Fruit fly (Drosophila melanogaster) whole organism, embryonic: ENCODE data around the gene Grip75.

Source experiments
- Abd-B ChIP-seq: fragments of 200-800 bp; sonication (Bioruptor generic); optimal IDR thresholded peaks from 2 replicates; lab custom pipeline; 2018; ENCODE audit warnings: missing biosample characterization, mild to moderate bottlenecking, missing genetic modification characterization, moderate library complexity
- Aef1 ChIP-seq: fragments of 200-800 bp; sonication (Bioruptor generic); IDR thresholded peaks from 3 replicates; pipeline ENCODE4 v1.3.6; 2022; ENCODE audit warnings: missing biosample characterization, missing genetic modification characterization
- Blimp-1 ChIP-seq: fragments of 200-800 bp; sonication (Bioruptor generic); optimal IDR thresholded peaks from 3 replicates; lab custom pipeline; 2018; ENCODE audit warnings: missing biosample characterization, missing genetic modification characterization, mild to moderate bottlenecking, moderate library complexity, missing genetic modification reagents
- CG10431 ChIP-seq: fragments of 200-800 bp; sonication (Bioruptor generic); optimal IDR thresholded peaks from 3 replicates; lab custom pipeline; 2018; ENCODE audit warnings: missing biosample characterization, mild to moderate bottlenecking, missing genetic modification characterization
- CG10462 ChIP-seq: fragments of 200-800 bp; sonication (Bioruptor generic); optimal IDR thresholded peaks from 2 replicates; lab custom pipeline; 2016; ENCODE audit warnings: missing biosample characterization, missing genetic modification characterization
- CG10565 ChIP-seq: fragments of 200-800 bp; sonication (Bioruptor generic); optimal IDR thresholded peaks from 3 replicates; lab custom pipeline; 2016; ENCODE audit warnings: missing biosample characterization, mild to moderate bottlenecking, missing genetic modification characterization
- CG11456 ChIP-seq: fragments of 200-800 bp; sonication (Bioruptor generic); IDR thresholded peaks from 3 replicates; pipeline ENCODE4 v1.3.6; 2022; ENCODE audit warnings: missing biosample characterization, missing genetic modification characterization
- CG12155 ChIP-seq: fragments of 200-800 bp; sonication (Bioruptor generic); optimal IDR thresholded peaks from 3 replicates; lab custom pipeline; 2016; ENCODE audit warnings: missing biosample characterization, missing genetic modification characterization
- CG13123 ChIP-seq: fragments of 200-800 bp; sonication (Bioruptor generic); optimal IDR thresholded peaks from 2 replicates; lab custom pipeline; 2016; ENCODE audit warnings: missing biosample characterization, missing genetic modification characterization
- CG14667 ChIP-seq: fragments of 200-800 bp; sonication (Bioruptor generic); IDR thresholded peaks from 2 replicates; pipeline ENCODE4 v1.3.6; 2022; ENCODE audit warnings: missing biosample characterization, missing genetic modification characterization
- CG15696 ChIP-seq: fragments of 200-800 bp; sonication (Bioruptor generic); optimal IDR thresholded peaks from 2 replicates; lab custom pipeline; 2019; ENCODE audit warnings: missing biosample characterization, mild to moderate bottlenecking, missing genetic modification characterization, moderate library complexity
- CG1602 ChIP-seq: fragments of 200-800 bp; sonication (Bioruptor generic); optimal IDR thresholded peaks from 3 replicates; lab custom pipeline; 2016; ENCODE audit warnings: missing biosample characterization, missing genetic modification characterization
- CG1647 ChIP-seq: fragments of 200-800 bp; sonication (Bioruptor generic); optimal IDR thresholded peaks from 3 replicates; lab custom pipeline; 2016; ENCODE audit warnings: missing biosample characterization, missing genetic modification characterization
- CG17186 ChIP-seq: fragments of 200-800 bp; sonication (Bioruptor generic); optimal IDR thresholded peaks from 3 replicates; lab custom pipeline; 2017; ENCODE audit warnings: missing biosample characterization, missing genetic modification reagents, missing genetic modification characterization
- CG17361 ChIP-seq: fragments of 200-800 bp; sonication (Bioruptor generic); IDR thresholded peaks from 3 replicates; pipeline ENCODE4 v1.3.6; 2022; ENCODE audit warnings: missing biosample characterization, missing genetic modification characterization
- CG2678 ChIP-seq: fragments of 200-800 bp; sonication (Bioruptor generic); optimal IDR thresholded peaks from 3 replicates; lab custom pipeline; 2019; ENCODE audit warnings: missing biosample characterization, mild to moderate bottlenecking, missing genetic modification characterization, moderate library complexity
- CG2889 ChIP-seq: fragments of 200-800 bp; sonication (Bioruptor generic); IDR thresholded peaks from 3 replicates; pipeline ENCODE4 v1.3.6; 2022; ENCODE audit warnings: missing biosample characterization, missing genetic modification characterization
- CG3281 ChIP-seq: fragments of 200-800 bp; sonication (Bioruptor generic); optimal IDR thresholded peaks from 3 replicates; lab custom pipeline; 2017; ENCODE audit warnings: missing biosample characterization, mild to moderate bottlenecking, missing genetic modification characterization
- CG4328 ChIP-seq: fragments of 200-800 bp; sonication (Bioruptor generic); optimal IDR thresholded peaks from 3 replicates; lab custom pipeline; 2017; ENCODE audit warnings: missing biosample characterization, missing genetic modification reagents, missing genetic modification characterization
- CG6765 ChIP-seq: fragments of 200-800 bp; sonication (Bioruptor generic); optimal IDR thresholded peaks from 3 replicates; lab custom pipeline; 2017; ENCODE audit warnings: missing biosample characterization, mild to moderate bottlenecking, missing genetic modification characterization
- CG7556 ChIP-seq: fragments of 200-800 bp; sonication (Bioruptor generic); optimal IDR thresholded peaks from 2 replicates; lab custom pipeline; 2017; ENCODE audit warnings: missing biosample characterization, mild to moderate bottlenecking, missing genetic modification characterization
- CG7839 ChIP-seq: fragments of 200-800 bp; sonication (Bioruptor generic); optimal IDR thresholded peaks from 3 replicates; lab custom pipeline; 2018; ENCODE audit warnings: missing biosample characterization, mild to moderate bottlenecking, missing genetic modification characterization, moderate library complexity
- CG8388 ChIP-seq: fragments of 200-800 bp; sonication (Bioruptor generic); optimal IDR thresholded peaks from 2 replicates; lab custom pipeline; 2019; ENCODE audit warnings: missing biosample characterization, mild to moderate bottlenecking, missing genetic modification characterization, moderate library complexity
- CG8765 ChIP-seq: fragments of 200-800 bp; sonication (Bioruptor generic); IDR thresholded peaks from 2 replicates; pipeline ENCODE4 v1.3.6; 2022; ENCODE audit warnings: missing biosample characterization, missing genetic modification characterization
- CkIIα-i1 ChIP-seq: fragments of 200-800 bp; sonication (Bioruptor generic); IDR thresholded peaks from 2 replicates; pipeline ENCODE4 v1.3.6; 2022; ENCODE audit warnings: missing biosample characterization, missing genetic modification characterization
- Dek ChIP-seq: fragments of 200-800 bp; sonication (Bioruptor generic); optimal IDR thresholded peaks from 3 replicates; lab custom pipeline; 2019; ENCODE audit warnings: missing biosample characterization, mild to moderate bottlenecking, missing genetic modification characterization, moderate library complexity
- Dfd ChIP-seq, 2 experiments: fragments of >200 bp; optimal IDR thresholded peaks; 2 replicates each; lab custom pipeline; 2017; ENCODE audit warnings: missing biosample characterization in 2 of 2, missing genetic modification characterization in 2 of 2
- E2f2 ChIP-seq: fragments of 200-800 bp; sonication (Bioruptor generic); IDR thresholded peaks from 2 replicates; pipeline ENCODE4 v1.3.6; 2022; ENCODE audit warnings: missing biosample characterization, missing genetic modification characterization
- Eip74EF ChIP-seq, 2 experiments: fragments of 200-800 bp in 1 of 2; fragments of >200 bp in 1 of 2; sonication (Bioruptor generic) in 1 of 2; optimal IDR thresholded peaks; 2 replicates each; lab custom pipeline; 2017 to 2019; ENCODE audit warnings: missing biosample characterization in 2 of 2, missing genetic modification characterization in 2 of 2, mild to moderate bottlenecking in 1 of 2, moderate library complexity in 1 of 2
- H15 ChIP-seq: fragments of 200-800 bp; sonication (Bioruptor generic); IDR thresholded peaks from 3 replicates; pipeline ENCODE4 v1.3.6; 2022; ENCODE audit warnings: missing biosample characterization, missing genetic modification characterization
- Hmx ChIP-seq: fragments of 200-800 bp; sonication (Bioruptor generic); optimal IDR thresholded peaks from 2 replicates; lab custom pipeline; 2016; ENCODE audit warnings: missing biosample characterization, missing genetic modification characterization
- MBD-R2 ChIP-seq: fragments of 200-800 bp; sonication (Bioruptor generic); IDR thresholded peaks from 2 replicates; pipeline ENCODE4 v1.3.6; 2022; ENCODE audit warnings: missing biosample characterization, missing genetic modification characterization
- Meics ChIP-seq: fragments of 200-800 bp; sonication (Bioruptor generic); optimal IDR thresholded peaks from 2 replicates; lab custom pipeline; 2017; ENCODE audit warnings: missing biosample characterization, mild to moderate bottlenecking, missing genetic modification characterization
- Mrtf ChIP-seq: fragments of 200-800 bp; sonication (Bioruptor generic); IDR thresholded peaks from 3 replicates; pipeline ENCODE4 v1.3.6; 2022; ENCODE audit warnings: missing biosample characterization, missing genetic modification characterization
- Nf-YB ChIP-seq: fragments of 200-800 bp; sonication (Bioruptor generic); optimal IDR thresholded peaks from 3 replicates; lab custom pipeline; 2019; ENCODE audit warnings: missing biosample characterization, mild to moderate bottlenecking, missing genetic modification characterization, moderate library complexity
- Nf-YC ChIP-seq: fragments of 200-800 bp; optimal IDR thresholded peaks from 3 replicates; lab custom pipeline; 2019; ENCODE audit warnings: missing biosample characterization, mild to moderate bottlenecking, missing genetic modification characterization, moderate library complexity
- Side ChIP-seq: fragments of 200-800 bp; sonication (Bioruptor generic); optimal IDR thresholded peaks from 2 replicates; lab custom pipeline; 2016; ENCODE audit warnings: missing biosample characterization, missing genetic modification characterization
- Xbp1 ChIP-seq: fragments of 200-800 bp; sonication (Bioruptor generic); optimal IDR thresholded peaks from 3 replicates; lab custom pipeline; 2016; ENCODE audit warnings: missing biosample characterization, mild to moderate bottlenecking, missing genetic modification characterization
- cas ChIP-seq: fragments of 200-800 bp; sonication (Bioruptor generic); IDR thresholded peaks from 2 replicates; pipeline ENCODE4 v1.3.6; 2022; ENCODE audit warnings: missing biosample characterization, missing genetic modification characterization
- cwo ChIP-seq: fragments of 200-800 bp; sonication (Bioruptor generic); optimal IDR thresholded peaks from 3 replicates; lab custom pipeline; 2017; ENCODE audit warnings: missing biosample characterization, missing genetic modification characterization, mild to moderate bottlenecking, moderate library complexity, missing genetic modification reagents
- dati ChIP-seq: fragments of 200-800 bp; sonication (Bioruptor generic); IDR thresholded peaks from 2 replicates; pipeline ENCODE4 v1.3.6; 2022; ENCODE audit warnings: missing biosample characterization, missing genetic modification characterization
- fd3F ChIP-seq: fragments of 200-800 bp; sonication (Bioruptor generic); optimal IDR thresholded peaks from 2 replicates; lab custom pipeline; 2018; ENCODE audit warnings: missing biosample characterization, mild to moderate bottlenecking, missing genetic modification characterization, moderate library complexity
- gce ChIP-seq: fragments of 200-800 bp; sonication (Bioruptor generic); IDR thresholded peaks from 3 replicates; pipeline ENCODE4 v1.3.6; 2022; ENCODE audit warnings: missing biosample characterization, missing genetic modification characterization
- ham ChIP-seq: fragments of 200-800 bp; sonication (Bioruptor generic); IDR thresholded peaks from 2 replicates; pipeline ENCODE4 v1.3.6; 2022; ENCODE audit warnings: missing biosample characterization, missing genetic modification characterization
- kay ChIP-seq: fragments of 200-800 bp; sonication (Bioruptor generic); optimal IDR thresholded peaks from 2 replicates; lab custom pipeline; 2016; ENCODE audit warnings: missing biosample characterization, missing genetic modification characterization
- mirr ChIP-seq: fragments of 200-800 bp; sonication (Bioruptor generic); optimal IDR thresholded peaks from 3 replicates; lab custom pipeline; 2018; ENCODE audit warnings: missing biosample characterization, mild to moderate bottlenecking, missing genetic modification characterization
- mld ChIP-seq: fragments of 200-800 bp; sonication (Bioruptor generic); IDR thresholded peaks from 3 replicates; pipeline ENCODE4 v1.3.6; 2022; ENCODE audit warnings: missing biosample characterization, missing genetic modification characterization; ENCODE audit not compliant: partially characterized antibody
- nerfin-1 ChIP-seq: fragments of 200-800 bp; sonication (Bioruptor generic); optimal IDR thresholded peaks from 3 replicates; lab custom pipeline; 2019; ENCODE audit warnings: missing biosample characterization, mild to moderate bottlenecking, missing genetic modification characterization, moderate library complexity
- schlank ChIP-seq: fragments of 200-800 bp; sonication (Bioruptor generic); optimal IDR thresholded peaks from 2 replicates; lab custom pipeline; 2018; ENCODE audit warnings: missing biosample characterization, mild to moderate bottlenecking, missing genetic modification characterization
- slbo ChIP-seq: fragments of 200-800 bp; sonication (Bioruptor generic); IDR thresholded peaks from 2 replicates; pipeline ENCODE4 v1.3.6; 2022; ENCODE audit warnings: missing biosample characterization, missing genetic modification characterization
- tap ChIP-seq: fragments of 200-800 bp; optimal IDR thresholded peaks from 3 replicates; lab custom pipeline; 2019; ENCODE audit warnings: missing biosample characterization, mild to moderate bottlenecking, missing genetic modification characterization, moderate library complexity
- tin ChIP-seq: fragments of 200-800 bp; sonication (Bioruptor generic); optimal IDR thresholded peaks from 3 replicates; lab custom pipeline; 2016; ENCODE audit warnings: missing biosample characterization, missing genetic modification characterization

Gene Grip75

dm6 chr2L:10439174-10439573 is 43.9 kb upstream of the Grip75 start, which contains the start of gene Nse4 (continued):
- TF ChIP-seq dati (no peak), CG8765 (GFP tag; lab: Robert Waterston, UW) (no peak), Abd-B (GFP tag; lab: Kevin White, UChicago) (no peak), Dfd (GFP tag; optimal IDR thresholded peaks at IDR 0.05; lab: Kevin White, UChicago) (no peak), CkIIα-i1 (GFP tag; lab: Robert Waterston, UW) (no peak), CG12155 (GFP tag; lab: Kevin White, UChicago) (no peak), CG13123 (no peak), CG1647 (GFP tag; lab: Kevin White, UChicago) (no peak), Nf-YB (GFP tag; lab: Kevin White, UChicago) (no peak), Xbp1 (GFP tag; lab: Kevin White, UChicago) (no peak), mld (GFP tag; lab: Robert Waterston, UW) (peak; percentile 80; the same call in 2 of the 3 replicates), CG15696 (no peak), CG10565 (GFP tag; lab: Kevin White, UChicago) (no peak), CG10462 (GFP tag; lab: Kevin White, UChicago) (no peak), CG17361 (GFP tag; lab: Robert Waterston, UW) (no peak), cas (GFP tag; lab: Robert Waterston, UW) (no peak), Nf-YC (no peak), CG2889 (GFP tag; lab: Robert Waterston, UW) (no peak), CG17186 (GFP tag; lab: Kevin White, UChicago) (no peak), Meics (GFP tag; lab: Kevin White, UChicago) (no peak), schlank (tag; lab: Kevin White, UChicago) (no peak), CG11456 (no peak), Dek (tag; lab: Kevin White, UChicago) (no peak), Mrtf (no peak), CG2678 (tag; lab: Kevin White, UChicago) (no peak), gce (no peak), slbo (GFP tag; lab: Robert Waterston, UW) (no peak), Hmx (GFP tag; lab: Kevin White, UChicago) (no peak), CG6765 (GFP tag; lab: Kevin White, UChicago) (no peak), CG4328 (GFP tag; lab: Kevin White, UChicago) (no peak), CG7556 (GFP tag; lab: Kevin White, UChicago) (no peak), CG8388 (GFP tag; lab: Kevin White, UChicago) (no peak), fd3F (GFP tag; lab: Kevin White, UChicago) (no peak), kay (GFP tag; lab: Kevin White, UChicago) (no peak), CG7839 (no peak), CG10431 (GFP tag; lab: Kevin White, UChicago) (no peak), Aef1 (no peak), Side (GFP tag; lab: Kevin White, UChicago) (no peak), ham (GFP tag; lab: Robert Waterston, UW) (no peak), H15 (no peak), mirr (no peak), E2f2 (GFP tag; lab: Robert Waterston, UW) (peak; percentile 87), CG1602 (GFP tag; lab: Kevin White, UChicago) (no peak), Blimp-1 (GFP tag; lab: Kevin White, UChicago) (no peak), MBD-R2 (peak; percentile 69), tap (no peak), nerfin-1 (tag; lab: Kevin White, UChicago) (no peak), CG3281 (GFP tag; lab: Kevin White, UChicago) (no peak), CG14667 (GFP tag; lab: Robert Waterston, UW) (no peak), tin (no peak), cwo (GFP tag; lab: Kevin White, UChicago) (no peak), Eip74EF (GFP tag; optimal IDR thresholded peaks at IDR 0.05; lab: Kevin White, UChicago) (no peak)
